Worm (Caenorhabditis elegans): ENCODE measurements around the gene C33F10.12.
"Not testable (repeated sequence)": the region's sequence is repeated elsewhere in the genome, so short reads cannot be mapped to it uniquely, and the experiment has no call there.

The C33F10.12 gene

DNA sequence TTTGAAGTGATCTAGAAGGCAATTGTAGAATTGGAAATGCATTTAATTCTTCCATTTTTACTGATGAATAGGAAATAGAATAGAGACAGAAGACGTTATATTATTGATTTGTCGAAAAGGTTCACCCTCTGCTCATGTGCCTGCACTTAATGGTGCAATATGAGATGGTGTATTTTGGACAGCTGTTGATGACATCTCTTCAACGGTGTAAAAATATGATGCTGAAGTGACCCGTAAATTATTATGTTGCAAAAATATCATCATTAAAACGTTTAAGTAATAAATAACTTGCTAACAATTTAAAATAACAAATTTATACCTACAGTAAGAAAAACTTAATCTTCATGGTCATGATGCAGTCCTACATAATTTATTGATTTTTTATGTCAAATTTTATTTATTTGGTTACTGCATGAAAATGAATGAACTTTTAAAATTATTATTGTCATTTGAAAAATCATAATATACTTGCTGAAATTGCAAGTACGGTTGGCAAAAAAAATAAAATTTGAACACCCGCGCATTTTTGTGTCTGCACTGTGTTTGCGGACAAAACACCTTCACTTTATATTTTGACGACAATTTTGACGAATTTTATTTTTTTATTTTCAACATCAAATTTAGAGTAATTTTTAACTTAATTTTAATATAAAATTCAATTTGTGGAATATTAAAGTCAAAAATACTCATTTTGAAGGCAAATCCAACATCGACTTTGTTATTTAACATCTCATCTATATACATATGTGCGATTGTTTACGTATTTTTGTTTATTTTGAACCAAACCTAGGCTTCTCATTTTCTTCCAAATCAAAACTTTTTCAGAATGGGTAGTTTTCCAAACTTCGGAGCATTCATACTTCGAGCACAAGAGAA, 9.6 kb downstream of the C33F10.12 start, which contains the start of the genes fbxb-88 and tbck-1:
fbxb-88 (minus strand) TSS at position 151 of the 876 bp plus-strand sequence.
tbck-1 (plus strand) TSS at position 826 of the 876 bp plus-strand sequence.
- TF ChIP-seq mep-1 (tag; optimal IDR thresholded peaks at IDR 0.05) (no peak), nhr-77 (tag; optimal IDR thresholded peaks at IDR 0.05) (no peak), ceh-20 (GFP tag; IDR thresholded peaks at IDR 0.05) (no peak), cey-2 (tag; optimal IDR thresholded peaks at IDR 0.05; ENCODE audit: borderline replicate concordance, insufficient read depth) (no peak), ceh-32 (tag; optimal IDR thresholded peaks at IDR 0.05; ENCODE audit: poor library complexity) (no peak), gei-8 (GFP tag; optimal IDR thresholded peaks at IDR 0.05) (no peak), tag-97 (GFP tag; IDR thresholded peaks at IDR 0.05) (no peak), lin-1 (GFP tag; IDR thresholded peaks at IDR 0.05) (no peak), F44E2.7 (GFP tag; IDR thresholded peaks at IDR 0.05) (no peak), duxl-1 (tag; optimal IDR thresholded peaks at IDR 0.05; ENCODE audit: poor library complexity) (no peak), rbr-2 (tag; optimal IDR thresholded peaks at IDR 0.05) (peak; percentile 38), egl-27 (tag; optimal IDR thresholded peaks at IDR 0.05) (no peak), ZK337.2 (GFP tag; IDR thresholded peaks at IDR 0.05) (no peak), tra-1 (GFP tag; IDR thresholded peaks at IDR 0.05) (no peak), ztf-11 (tag; optimal IDR thresholded peaks at IDR 0.05) (no peak), set-16 (GFP tag; IDR thresholded peaks at IDR 0.05) (no peak), nhr-6 (tag; optimal IDR thresholded peaks at IDR 0.05) (no peak), T20F7.1 (GFP tag; optimal IDR thresholded peaks at IDR 0.05) (peak; percentile 58), ctbp-1 (GFP tag; IDR thresholded peaks at IDR 0.05) (no peak), nhr-102 (tag; optimal IDR thresholded peaks at IDR 0.05) (no peak), ZK546.5 (tag; optimal IDR thresholded peaks at IDR 0.05) (no peak), dpl-1 (GFP tag; optimal IDR thresholded peaks at IDR 0.05) (peak; percentile 96)

DNA sequence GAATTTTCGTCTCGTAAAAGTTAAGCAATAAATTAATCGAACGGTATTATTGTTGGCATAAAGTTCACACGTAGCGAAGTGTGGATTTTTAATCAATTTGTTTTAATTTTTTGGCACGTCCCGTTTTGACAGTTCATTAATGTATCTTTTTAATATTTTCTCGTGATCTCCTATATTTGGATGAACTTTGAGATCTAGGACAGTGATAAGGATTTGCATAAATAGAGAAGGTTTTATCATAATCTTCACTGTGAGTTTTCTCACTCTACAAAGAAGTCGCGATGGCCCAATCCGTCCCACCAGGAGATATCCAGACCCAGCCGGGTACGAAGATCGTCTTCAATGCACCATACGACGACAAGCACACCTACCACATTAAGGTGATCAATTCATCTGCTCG, 12.4 kb downstream of the C33F10.12 start, which contains the start of the genes C33F10.8 and msp-40:
C33F10.8 (minus strand) TSS at position 101 of the 400 bp plus-strand sequence.
msp-40 (plus strand) TSS at position 282 of the 400 bp plus-strand sequence.
- TF ChIP-seq ceh-62 (tag; optimal IDR thresholded peaks at IDR 0.05); lir-3 (tag; optimal IDR thresholded peaks at IDR 0.05); spr-3 (GFP tag; optimal IDR thresholded peaks at IDR 0.05): not testable (repeated sequence)

ce11 chrII:4822610-4823009, 14.9 kb downstream of the C33F10.12 start:
- TF ChIP-seq pqm-1 (tag; optimal IDR thresholded peaks at IDR 0.05) (no peak), nhr-28 (tag; optimal IDR thresholded peaks at IDR 0.05) (peak; percentile 87)

DNA sequence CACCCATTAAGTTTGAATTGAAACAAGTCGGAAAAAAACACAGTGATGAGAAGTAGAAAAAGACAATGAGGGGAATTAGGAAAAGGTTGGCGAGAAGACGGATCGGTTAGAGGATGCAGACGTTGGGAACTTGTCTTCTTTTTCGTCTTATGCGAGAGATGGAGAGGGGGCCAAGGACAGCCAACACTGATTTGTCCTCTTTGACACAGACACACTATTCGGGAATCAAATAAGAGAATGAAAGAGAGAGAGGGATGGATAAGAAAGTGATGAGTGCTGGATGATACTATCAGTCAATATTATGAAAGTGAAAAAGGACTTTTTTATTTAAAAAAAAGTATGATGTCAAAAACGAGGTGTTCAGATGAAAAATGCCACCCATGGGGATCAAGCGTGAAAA, 15.8 kb downstream of the C33F10.12 start, which contains the start of gene lact-5:
lact-5 (minus strand) TSS at position 1 of the 400 bp plus-strand sequence.
- TF ChIP-seq nhr-28 (tag; optimal IDR thresholded peaks at IDR 0.05) (peak; percentile 64), ZK546.5 (tag; optimal IDR thresholded peaks at IDR 0.05) (no peak), daf-19 (GFP tag; conservative IDR thresholded peaks at IDR 0.05) (no peak), ztf-11 (tag; optimal IDR thresholded peaks at IDR 0.05) (no peak), nhr-237 (tag; optimal IDR thresholded peaks at IDR 0.05) (no peak), attf-4 (tag; optimal IDR thresholded peaks at IDR 0.05) (no peak), ceh-62 (tag; optimal IDR thresholded peaks at IDR 0.05) (no peak), dve-1 (tag; optimal IDR thresholded peaks at IDR 0.05; ENCODE audit: insufficient read depth) (no peak), mxl-3 (GFP tag; optimal IDR thresholded peaks at IDR 0.05) (peak; percentile 22), hlh-11 (tag; optimal IDR thresholded peaks at IDR 0.05) (no peak), nhr-48 (tag; optimal IDR thresholded peaks at IDR 0.05) (peak; percentile 46), T26A8.4 (GFP tag; IDR thresholded peaks at IDR 0.05) (no peak), mep-1 (tag; optimal IDR thresholded peaks at IDR 0.05) (no peak), gei-8 (GFP tag; optimal IDR thresholded peaks at IDR 0.05) (no peak), mes-2 (tag; optimal IDR thresholded peaks at IDR 0.05; ENCODE audit: poor library complexity, severe bottlenecking) (no peak), nhr-41 (GFP tag; IDR thresholded peaks at IDR 0.05) (no peak), rbr-2 (tag; optimal IDR thresholded peaks at IDR 0.05) (no peak), hlh-30 (tag; optimal IDR thresholded peaks at IDR 0.05; ENCODE audit: insufficient read depth) (no peak), spr-1 (tag; optimal IDR thresholded peaks at IDR 0.05) (no peak)
